Fruit fly (Drosophila melanogaster) whole organism, embryonic: ENCODE measurements around the gene kay.

Source experiments
- CG10209 ChIP-seq: fragments of 200-800 bp; sonication (Bioruptor generic); optimal IDR thresholded peaks from 3 replicates; lab custom pipeline; 2017; ENCODE audit warnings: missing biosample characterization, mild to moderate bottlenecking, missing genetic modification characterization, missing genetic modification reagents
- CG10979 ChIP-seq: fragments of 200-800 bp; sonication (Bioruptor generic); optimal IDR thresholded peaks from 2 replicates; lab custom pipeline; 2018; ENCODE audit warnings: missing biosample characterization, mild to moderate bottlenecking, missing genetic modification characterization, moderate library complexity
- CG11695 ChIP-seq: fragments of 200-800 bp; sonication (Bioruptor generic); IDR thresholded peaks from 3 replicates; pipeline ENCODE4 v1.3.6; 2022; ENCODE audit warnings: missing biosample characterization, missing genetic modification characterization
- CG1602 ChIP-seq: fragments of 200-800 bp; sonication (Bioruptor generic); optimal IDR thresholded peaks from 3 replicates; lab custom pipeline; 2016; ENCODE audit warnings: missing biosample characterization, missing genetic modification characterization
- CG17829 ChIP-seq: fragments of 200-800 bp; optimal IDR thresholded peaks from 2 replicates; lab custom pipeline; 2019; ENCODE audit warnings: missing biosample characterization, mild to moderate bottlenecking, missing genetic modification characterization, moderate library complexity
- CG2875 ChIP-seq: fragments of 200-800 bp; sonication (Bioruptor generic); optimal IDR thresholded peaks from 2 replicates; lab custom pipeline; 2017; ENCODE audit warnings: missing biosample characterization, mild to moderate bottlenecking, missing genetic modification characterization, missing genetic modification reagents
- CG30020 ChIP-seq: fragments of 200-800 bp; optimal IDR thresholded peaks from 2 replicates; lab custom pipeline; 2019; ENCODE audit warnings: missing biosample characterization, mild to moderate bottlenecking, missing genetic modification characterization, moderate library complexity
- CG30403 ChIP-seq: fragments of 200-800 bp; sonication (Bioruptor generic); optimal IDR thresholded peaks from 3 replicates; lab custom pipeline; 2016; ENCODE audit warnings: missing biosample characterization, missing genetic modification characterization
- CG31365 ChIP-seq: fragments of 200-800 bp; sonication (Bioruptor generic); optimal IDR thresholded peaks from 2 replicates; lab custom pipeline; 2018; ENCODE audit warnings: missing biosample characterization, mild to moderate bottlenecking, missing genetic modification characterization
- CG34422 ChIP-seq: fragments of 200-800 bp; sonication (Bioruptor generic); IDR thresholded peaks from 3 replicates; pipeline ENCODE4 v1.3.6; 2022; ENCODE audit warnings: missing biosample characterization, missing genetic modification characterization
- CG4328 ChIP-seq: fragments of 200-800 bp; sonication (Bioruptor generic); optimal IDR thresholded peaks from 3 replicates; lab custom pipeline; 2017; ENCODE audit warnings: missing biosample characterization, missing genetic modification reagents, missing genetic modification characterization
- CG4730 ChIP-seq: fragments of 200-800 bp; sonication (Bioruptor generic); IDR thresholded peaks from 2 replicates; pipeline ENCODE4 v1.3.6; 2022; ENCODE audit warnings: missing biosample characterization, missing genetic modification characterization
- CG6854 ChIP-seq: fragments of 200-800 bp; sonication (Bioruptor generic); optimal IDR thresholded peaks from 3 replicates; lab custom pipeline; 2017; ENCODE audit warnings: missing biosample characterization, mild to moderate bottlenecking, missing genetic modification characterization
- CG7745 ChIP-seq: fragments of 200-800 bp; sonication (Bioruptor generic); optimal IDR thresholded peaks from 2 replicates; lab custom pipeline; 2018; ENCODE audit warnings: missing biosample characterization, mild to moderate bottlenecking, missing genetic modification characterization, moderate library complexity
- CG8089 ChIP-seq: fragments of 200-800 bp; sonication (Bioruptor generic); optimal IDR thresholded peaks from 3 replicates; lab custom pipeline; 2016; ENCODE audit warnings: missing biosample characterization, missing genetic modification characterization
- CG8924 ChIP-seq: fragments of 200-800 bp; optimal IDR thresholded peaks from 3 replicates; lab custom pipeline; 2019; ENCODE audit warnings: missing biosample characterization, mild to moderate bottlenecking, missing genetic modification characterization, moderate library complexity
- CG9609 ChIP-seq: fragments of 200-800 bp; sonication (Bioruptor generic); optimal IDR thresholded peaks from 3 replicates; lab custom pipeline; 2016; ENCODE audit warnings: missing biosample characterization, missing genetic modification characterization
- CG9932 ChIP-seq: fragments of 200-800 bp; sonication (Bioruptor generic); IDR thresholded peaks from 2 replicates; pipeline ENCODE4 v1.3.6; 2022; ENCODE audit warnings: missing biosample characterization, missing genetic modification characterization
- Chrac-16 ChIP-seq: fragments of 200-800 bp; sonication (Bioruptor generic); optimal IDR thresholded peaks from 3 replicates; lab custom pipeline; 2016; ENCODE audit warnings: missing biosample characterization, missing genetic modification characterization
- CoRest ChIP-seq: fragments of 200-800 bp; sonication (Bioruptor generic); optimal IDR thresholded peaks from 3 replicates; lab custom pipeline; 2018; ENCODE audit warnings: missing biosample characterization, mild to moderate bottlenecking, missing genetic modification characterization, moderate library complexity
- HLH54F ChIP-seq: fragments of 200-800 bp; sonication (Bioruptor generic); optimal IDR thresholded peaks from 3 replicates; lab custom pipeline; 2016; ENCODE audit warnings: missing biosample characterization, missing genetic modification characterization
- HmgD ChIP-seq: fragments of 200-800 bp; sonication (Bioruptor generic); optimal IDR thresholded peaks from 3 replicates; lab custom pipeline; 2016; ENCODE audit warnings: missing biosample characterization, missing genetic modification characterization
- Kr ChIP-seq: fragments of 200-800 bp; sonication (Bioruptor generic); optimal IDR thresholded peaks from 2 replicates; lab custom pipeline; 2017; ENCODE audit warnings: missing biosample characterization, mild to moderate bottlenecking, missing genetic modification characterization
- Lhr ChIP-seq: fragments of 200-800 bp; sonication (Bioruptor generic); optimal IDR thresholded peaks from 3 replicates; lab custom pipeline; 2017; ENCODE audit warnings: mild to moderate bottlenecking, missing biosample characterization, missing genetic modification reagents, missing genetic modification characterization
- Max ChIP-seq: fragments of 200-800 bp; sonication (Bioruptor generic); optimal IDR thresholded peaks from 2 replicates; lab custom pipeline; 2016; ENCODE audit warnings: missing biosample characterization, mild to moderate bottlenecking, missing genetic modification characterization
- NFAT ChIP-seq: fragments of 200-800 bp; sonication (Bioruptor generic); IDR thresholded peaks from 2 replicates; pipeline ENCODE4 v1.3.6; 2022; ENCODE audit warnings: missing biosample characterization, missing genetic modification characterization
- Nf-YA ChIP-seq: fragments of 200-800 bp; sonication (Bioruptor generic); IDR thresholded peaks from 2 replicates; pipeline ENCODE4 v1.3.6; 2022; ENCODE audit warnings: missing biosample characterization, missing genetic modification characterization
- Six4 ChIP-seq: fragments of 200-800 bp; sonication (Bioruptor generic); optimal IDR thresholded peaks from 2 replicates; lab custom pipeline; 2016; ENCODE audit warnings: missing biosample characterization, missing genetic modification characterization
- al ChIP-seq: fragments of 200-800 bp; sonication (Bioruptor generic); IDR thresholded peaks from 2 replicates; pipeline ENCODE4 v1.3.6; 2022; ENCODE audit warnings: missing biosample characterization, missing genetic modification characterization
- amos ChIP-seq: fragments of 200-800 bp; sonication (Bioruptor generic); IDR thresholded peaks from 2 replicates; pipeline ENCODE4 v1.3.6; 2022; ENCODE audit warnings: missing biosample characterization, missing genetic modification characterization; ENCODE audit not compliant: partially characterized antibody
- ato ChIP-seq: fragments of 200-800 bp; sonication (Bioruptor generic); IDR thresholded peaks from 2 replicates; pipeline ENCODE4 v1.3.6; 2022; ENCODE audit warnings: missing biosample characterization, missing genetic modification characterization; ENCODE audit not compliant: partially characterized antibody
- cad ChIP-seq: fragments of >200 bp; optimal IDR thresholded peaks from 2 replicates; lab custom pipeline; 2017; ENCODE audit warnings: missing biosample characterization, missing genetic modification characterization
- cato ChIP-seq: fragments of 200-800 bp; sonication (Bioruptor generic); optimal IDR thresholded peaks from 2 replicates; lab custom pipeline; 2016; ENCODE audit warnings: missing biosample characterization, missing genetic modification characterization, borderline replicate concordance
- crp ChIP-seq, 2 experiments: fragments of 200-800 bp; sonication (Bioruptor generic); optimal IDR thresholded peaks; 2 replicates in 1 of 2; 3 replicates in 1 of 2; lab custom pipeline; 2017; ENCODE audit warnings: missing biosample characterization in 2 of 2, missing genetic modification characterization in 2 of 2, mild to moderate bottlenecking in 1 of 2, moderate library complexity in 1 of 2
- da ChIP-seq: fragments of 200-800 bp; sonication (Bioruptor generic); optimal IDR thresholded peaks from 2 replicates; lab custom pipeline; 2016; ENCODE audit warnings: missing biosample characterization, missing genetic modification characterization
- ewg ChIP-seq: fragments of 200-800 bp; sonication (Bioruptor generic); optimal IDR thresholded peaks from 3 replicates; lab custom pipeline; 2017; ENCODE audit warnings: mild to moderate bottlenecking, missing biosample characterization, missing genetic modification reagents, missing genetic modification characterization
- gsb-n ChIP-seq: fragments of 200-800 bp; sonication (Bioruptor generic); optimal IDR thresholded peaks from 3 replicates; lab custom pipeline; 2018; ENCODE audit warnings: missing biosample characterization, mild to moderate bottlenecking, missing genetic modification characterization
- ham ChIP-seq: fragments of 200-800 bp; sonication (Bioruptor generic); IDR thresholded peaks from 2 replicates; pipeline ENCODE4 v1.3.6; 2022; ENCODE audit warnings: missing biosample characterization, missing genetic modification characterization
- jumu ChIP-seq: fragments of 200-800 bp; sonication (Bioruptor generic); optimal IDR thresholded peaks from 3 replicates; lab custom pipeline; 2016; ENCODE audit warnings: missing biosample characterization, missing genetic modification characterization
- kah ChIP-seq: fragments of 200-800 bp; sonication (Bioruptor generic); optimal IDR thresholded peaks from 2 replicates; lab custom pipeline; 2018; ENCODE audit warnings: missing biosample characterization, mild to moderate bottlenecking, missing genetic modification characterization
- kay ChIP-seq: fragments of 200-800 bp; sonication (Bioruptor generic); optimal IDR thresholded peaks from 2 replicates; lab custom pipeline; 2016; ENCODE audit warnings: missing biosample characterization, missing genetic modification characterization
- lilli ChIP-seq: fragments of 200-800 bp; sonication (Bioruptor generic); optimal IDR thresholded peaks from 3 replicates; lab custom pipeline; 2016; ENCODE audit warnings: missing biosample characterization, missing genetic modification characterization
- mam ChIP-seq: fragments of 200-800 bp; sonication (Bioruptor generic); optimal IDR thresholded peaks from 3 replicates; lab custom pipeline; 2016; ENCODE audit warnings: missing biosample characterization, missing genetic modification characterization
- oc ChIP-seq: fragments of 200-800 bp; sonication (Bioruptor generic); optimal IDR thresholded peaks from 2 replicates; lab custom pipeline; 2018; ENCODE audit warnings: missing biosample characterization, mild to moderate bottlenecking, missing genetic modification characterization, moderate library complexity
- p53 ChIP-seq: fragments of 200-800 bp; sonication (Bioruptor generic); optimal IDR thresholded peaks from 2 replicates; lab custom pipeline; 2016; ENCODE audit warnings: missing biosample characterization, missing genetic modification characterization
- phol ChIP-seq: fragments of 200-800 bp; sonication (Bioruptor generic); optimal IDR thresholded peaks from 3 replicates; lab custom pipeline; 2018; ENCODE audit warnings: missing biosample characterization, mild to moderate bottlenecking, missing genetic modification characterization, moderate library complexity
- ro ChIP-seq: fragments of 200-800 bp; sonication (Bioruptor generic); IDR thresholded peaks from 2 replicates; pipeline ENCODE4 v1.3.6; 2022; ENCODE audit warnings: missing biosample characterization, missing genetic modification characterization
- sisA ChIP-seq: fragments of 200-800 bp; sonication (Bioruptor generic); IDR thresholded peaks from 2 replicates; pipeline ENCODE4 v1.3.6; 2022; ENCODE audit warnings: missing biosample characterization, missing genetic modification characterization
- slbo ChIP-seq: fragments of 200-800 bp; sonication (Bioruptor generic); IDR thresholded peaks from 2 replicates; pipeline ENCODE4 v1.3.6; 2022; ENCODE audit warnings: missing biosample characterization, missing genetic modification characterization
- slp2 ChIP-seq: fragments of 200-800 bp; sonication (Bioruptor generic); optimal IDR thresholded peaks from 2 replicates; lab custom pipeline; 2016; ENCODE audit warnings: missing biosample characterization, missing genetic modification characterization
- tna ChIP-seq: fragments of 200-800 bp; sonication (Bioruptor generic); IDR thresholded peaks from 2 replicates; pipeline ENCODE4 v1.3.6; 2022; ENCODE audit warnings: missing biosample characterization, missing genetic modification characterization; ENCODE audit not compliant: partially characterized antibody
- wor ChIP-seq: fragments of 200-800 bp; sonication (Bioruptor generic); IDR thresholded peaks from 2 replicates; pipeline ENCODE4 v1.3.6; 2022; ENCODE audit warnings: missing biosample characterization, missing genetic modification characterization

kay gene

DNA sequence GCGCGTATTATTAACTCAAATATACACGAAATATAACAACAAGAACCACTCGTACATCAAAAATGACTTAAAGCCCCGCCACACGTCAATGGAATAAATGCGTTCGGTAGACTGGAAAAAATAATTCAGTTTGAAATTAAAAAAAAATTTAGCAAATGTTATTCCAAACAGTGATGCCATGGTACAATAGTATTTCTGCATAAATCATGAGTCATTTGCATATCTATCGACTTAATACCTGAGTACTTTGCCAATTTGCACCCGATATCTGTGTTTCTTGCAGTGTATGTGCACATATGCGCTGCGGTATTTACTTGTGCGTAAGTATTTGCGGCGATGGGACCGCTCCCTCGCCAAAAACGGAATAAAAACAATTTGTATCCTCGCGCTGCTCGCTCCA lies 2.6 kb upstream of the kay start (continued):
- TF ChIP-seq CG6854 (GFP tag; lab: Kevin White, UChicago) = no peak
- TF ChIP-seq HLH54F = peak; percentile 21
- TF ChIP-seq kay (GFP tag; lab: Kevin White, UChicago) = peak; percentile 31
- peak; percentile 58 for TF ChIP-seq slbo
- TF ChIP-seq Lhr (GFP tag; lab: Kevin White, UChicago) = no peak
- TF ChIP-seq gsb-n (tag; lab: Kevin White, UChicago) = no peak
- TF ChIP-seq HmgD = no peak
- no peak for TF ChIP-seq jumu (GFP tag; lab: Kevin White, UChicago)
- no peak for TF ChIP-seq CG7745 (tag; lab: Kevin White, UChicago)
- no peak for TF ChIP-seq kah (GFP tag; lab: Kevin White, UChicago)
- peak; percentile 23 for TF ChIP-seq CG10979 (tag; lab: Kevin White, UChicago)
- no peak for TF ChIP-seq CoRest (tag; lab: Kevin White, UChicago)
- TF ChIP-seq Kr (GFP tag; lab: Kevin White, UChicago) = no peak
- no peak for TF ChIP-seq CG34422 (GFP tag; lab: Robert Waterston, UW)
- peak; percentile 16; the same call in 1 of the 2 replicates for TF ChIP-seq al (GFP tag; lab: Robert Waterston, UW)
- TF ChIP-seq CG17829 = peak; percentile 0
- no peak for TF ChIP-seq CG30020 (tag; lab: Kevin White, UChicago)
- TF ChIP-seq CG31365 (tag; lab: Kevin White, UChicago) = no peak
- no peak for TF ChIP-seq NFAT (GFP tag; lab: Robert Waterston, UW)
- no peak for TF ChIP-seq ewg (GFP tag; lab: Kevin White, UChicago)
- TF ChIP-seq CG9932 (GFP tag; lab: Robert Waterston, UW) = no peak
- no peak for TF ChIP-seq p53
- no peak for TF ChIP-seq Six4 (GFP tag; lab: Kevin White, UChicago)
- no peak for TF ChIP-seq crp (GFP tag; optimal IDR thresholded peaks at IDR 0.05; lab: Kevin White, UChicago)
- TF ChIP-seq oc (tag; lab: Kevin White, UChicago) = no peak
- TF ChIP-seq ato (GFP tag; lab: Robert Waterston, UW) = no peak
- TF ChIP-seq amos (GFP tag; lab: Robert Waterston, UW) = no peak
- peak; percentile 31 for TF ChIP-seq CG30403 (GFP tag; lab: Kevin White, UChicago)
- TF ChIP-seq CG9609 (GFP tag; lab: Kevin White, UChicago) = peak; percentile 32
- no peak for TF ChIP-seq Max
- no peak for TF ChIP-seq wor (GFP tag; lab: Robert Waterston, UW)
- peak; percentile 26 for TF ChIP-seq Chrac-16 (GFP tag; lab: Kevin White, UChicago)
- TF ChIP-seq CG1602 (GFP tag; lab: Kevin White, UChicago) = no peak
- TF ChIP-seq cato (GFP tag; lab: Kevin White, UChicago) = no peak
- no peak for TF ChIP-seq ro (GFP tag; lab: Robert Waterston, UW)
- TF ChIP-seq CG11695 (GFP tag; lab: Robert Waterston, UW) = 0 out of 3 replicates have a peak, but pooled peaks have one; percentile 37
- TF ChIP-seq CG10209 = peak; percentile 25
- peak; percentile 30 for TF ChIP-seq lilli (GFP tag; lab: Kevin White, UChicago)
- TF ChIP-seq sisA (GFP tag; lab: Robert Waterston, UW) = peak; percentile 31; the same call in 1 of the 2 replicates
- TF ChIP-seq CG4328 (GFP tag; lab: Kevin White, UChicago) = no peak
- no peak for TF ChIP-seq cad (GFP tag; lab: Kevin White, UChicago)
- TF ChIP-seq ham = no peak
- peak; percentile 45 for TF ChIP-seq phol (tag; lab: Kevin White, UChicago)
- TF ChIP-seq Nf-YA (GFP tag; lab: Robert Waterston, UW) = no peak
- no peak for TF ChIP-seq CG8089 (GFP tag; lab: Kevin White, UChicago)
- no peak for TF ChIP-seq CG8924 (tag; lab: Kevin White, UChicago)
- no peak for TF ChIP-seq tna (GFP tag; lab: Robert Waterston, UW)
- TF ChIP-seq CG4730 = no peak
- no peak for TF ChIP-seq da (GFP tag; lab: Kevin White, UChicago)
- TF ChIP-seq CG2875 (GFP tag; lab: Kevin White, UChicago) = no peak
- peak; percentile 4 for TF ChIP-seq slp2 (GFP tag; lab: Kevin White, UChicago)
- TF ChIP-seq mam (GFP tag; lab: Kevin White, UChicago) = peak; percentile 23
